Worm (Caenorhabditis elegans) whole organism, midembryonic: ENCODE data around the gene T01C4.8.

Source experiments
- T22C8.4 ChIP-seq: fragments of 200-800 bp; sonication (Bioruptor generic); IDR thresholded peaks from 2 replicates; pipeline ENCODE4 v1.3.6; 2022; ENCODE audit warnings: missing genetic modification characterization, missing compliant biosample characterization
- flt-1 ChIP-seq: fragments of 200-800 bp; sonication (Bioruptor generic); IDR thresholded peaks from 2 replicates; pipeline ENCODE4 v1.3.6; 2022; ENCODE audit warnings: missing genetic modification characterization, missing compliant biosample characterization
- klf-2 ChIP-seq: fragments of 200-800 bp; sonication (Bioruptor generic); conservative IDR thresholded peaks from 2 replicates; pipeline ENCODE4 v1.3.6; 2022; ENCODE audit warnings: missing genetic modification reagents, missing genetic modification characterization, missing compliant biosample characterization
- med-1 ChIP-seq: sonication (generic microtip); optimal IDR thresholded peaks from 2 replicates; lab custom pipeline; 2017; ENCODE audit warnings: missing genetic modification characterization, mild to moderate bottlenecking, missing compliant biosample characterization, antibody characterized with exemption, missing genetic modification reagents; ENCODE audit not compliant: insufficient read depth
- ref-1 ChIP-seq: fragments of 200-800 bp; sonication (Bioruptor generic); conservative IDR thresholded peaks from 2 replicates; pipeline ENCODE4 v1.3.6; 2022; ENCODE audit warnings: missing genetic modification reagents, missing genetic modification characterization, missing compliant biosample characterization
- tab-1 ChIP-seq: fragments of 200-800 bp; sonication (Bioruptor generic); IDR thresholded peaks from 2 replicates; pipeline ENCODE4 v1.3.6; 2022; ENCODE audit warnings: missing genetic modification characterization, missing compliant biosample characterization
- ztf-29 ChIP-seq: fragments of 200-800 bp; sonication (Bioruptor generic); IDR thresholded peaks from 2 replicates; pipeline ENCODE4 v1.3.6; 2022; ENCODE audit warnings: missing genetic modification reagents, missing genetic modification characterization, missing compliant biosample characterization

ce11 chrV:7157089-7157488 is 27.7 kb upstream of the T01C4.8 start, which contains the start of gene ugt-39:
- TF ChIP-seq flt-1 (GFP tag; lab: Robert Waterston, UW) = no peak
- no peak for TF ChIP-seq ref-1
- no peak for TF ChIP-seq med-1 (GFP tag; lab: Kevin White, UChicago)
- no peak for TF ChIP-seq ztf-29 (GFP tag; lab: Robert Waterston, UW)
- no peak for TF ChIP-seq klf-2 (GFP tag; lab: Robert Waterston, UW)
- TF ChIP-seq T22C8.4 = no peak
- no peak for TF ChIP-seq tab-1 (GFP tag; lab: Robert Waterston, UW)
